Worm (Caenorhabditis elegans): ENCODE measurements around the gene dph-3.

Gene dph-3

ce11 chrIV:9727217-9727616 is 20.3 kb downstream of the dph-3 start:
- TF ChIP-seq nfya-1 (tag; optimal IDR thresholded peaks at IDR 0.05), result no peak
- TF ChIP-seq madf-2 (tag; optimal IDR thresholded peaks at IDR 0.05), result no peak
- no peak for TF ChIP-seq dmd-4 (tag; optimal IDR thresholded peaks at IDR 0.05; ENCODE audit: borderline replicate concordance)
- TF ChIP-seq ceh-19 (GFP tag; optimal IDR thresholded peaks at IDR 0.05), result no peak
- TF ChIP-seq gmeb-2 (tag; optimal IDR thresholded peaks at IDR 0.05), result no peak
- no peak for TF ChIP-seq pha-2 (tag; optimal IDR thresholded peaks at IDR 0.05)
- TF ChIP-seq C38D4.7 (GFP tag; optimal IDR thresholded peaks at IDR 0.05), result no peak
- no peak for TF ChIP-seq eyg-1 (tag; optimal IDR thresholded peaks at IDR 0.05)
- no peak for TF ChIP-seq lin-11 (tag; optimal IDR thresholded peaks at IDR 0.05)
- TF ChIP-seq nhr-232 (tag; optimal IDR thresholded peaks at IDR 0.05), result no peak
- TF ChIP-seq C08G9.2 (tag; optimal IDR thresholded peaks at IDR 0.05), result no peak
- no peak for TF ChIP-seq sox-2 (GFP tag; IDR thresholded peaks at IDR 0.05)
- TF ChIP-seq mec-3 (tag; optimal IDR thresholded peaks at IDR 0.05; ENCODE audit: borderline replicate concordance), result no peak
- no peak for TF ChIP-seq hlh-6 (tag; optimal IDR thresholded peaks at IDR 0.05)
- TF ChIP-seq unc-42 (tag; optimal IDR thresholded peaks at IDR 0.05), result no peak
- no peak for TF ChIP-seq zip-5 (tag; optimal IDR thresholded peaks at IDR 0.05)
- TF ChIP-seq pros-1 (tag; optimal IDR thresholded peaks at IDR 0.05), result no peak
- TF ChIP-seq ceh-48 (tag; optimal IDR thresholded peaks at IDR 0.05), result no peak
- no peak for TF ChIP-seq nhr-11 (tag; optimal IDR thresholded peaks at IDR 0.05)
- no peak for TF ChIP-seq ceh-30 (tag; optimal IDR thresholded peaks at IDR 0.05)

ce11 chrIV:9728376-9728775 is 21.4 kb downstream of the dph-3 start, which contains the start of gene nhr-100:
Gene nhr-100 (plus strand): TSS chrIV:9728676.
- TF ChIP-seq gmeb-2 (tag; optimal IDR thresholded peaks at IDR 0.05) (no peak), ceh-22 (tag; optimal IDR thresholded peaks at IDR 0.05) (no peak), pat-9 (tag; optimal IDR thresholded peaks at IDR 0.05) (no peak), ceh-48 (tag; optimal IDR thresholded peaks at IDR 0.05) (no peak)

- TF ChIP-seq ama-1 (optimal IDR thresholded peaks at IDR 0.05), result no peak
- TF ChIP-seq ets-4 (tag; optimal IDR thresholded peaks at IDR 0.05), result no peak
- no peak for TF ChIP-seq syd-9 (tag; optimal IDR thresholded peaks at IDR 0.05)
- no peak for TF ChIP-seq ttx-3 (tag; optimal IDR thresholded peaks at IDR 0.05)
- TF ChIP-seq nfya-1 (tag; optimal IDR thresholded peaks at IDR 0.05), result no peak
- TF ChIP-seq nhr-11 (tag; optimal IDR thresholded peaks at IDR 0.05), result no peak
- TF ChIP-seq pha-2 (tag; optimal IDR thresholded peaks at IDR 0.05), result no peak
- no peak for TF ChIP-seq hlh-30 (tag; optimal IDR thresholded peaks at IDR 0.05; ENCODE audit: insufficient read depth)
- no peak for TF ChIP-seq pqm-1 (tag; optimal IDR thresholded peaks at IDR 0.05)
- no peak for TF ChIP-seq elt-4 (tag; optimal IDR thresholded peaks at IDR 0.05)
- TF ChIP-seq K02D7.2 (tag; optimal IDR thresholded peaks at IDR 0.05), result no peak
- TF ChIP-seq F13H6.1 (tag; optimal IDR thresholded peaks at IDR 0.05), result no peak
- TF ChIP-seq elt-2 (tag; optimal IDR thresholded peaks at IDR 0.05), result no peak
- TF ChIP-seq ztf-16 (tag; optimal IDR thresholded peaks at IDR 0.05), result no peak
- TF ChIP-seq tbx-2 (tag; optimal IDR thresholded peaks at IDR 0.05), result no peak
- no peak for TF ChIP-seq fax-1 (tag; optimal IDR thresholded peaks at IDR 0.05)
Measured at ce11 chrIV:9733904-9734303, 27.0 kb downstream of the dph-3 start.

- TF ChIP-seq elt-4 (tag; optimal IDR thresholded peaks at IDR 0.05) (no peak), zip-5 (tag; optimal IDR thresholded peaks at IDR 0.05) (no peak), dmd-4 (tag; optimal IDR thresholded peaks at IDR 0.05; ENCODE audit: borderline replicate concordance) (no peak), ceh-48 (tag; optimal IDR thresholded peaks at IDR 0.05) (no peak), lin-11 (tag; optimal IDR thresholded peaks at IDR 0.05) (no peak), pat-9 (tag; optimal IDR thresholded peaks at IDR 0.05) (no peak), ceh-6 (GFP tag; optimal IDR thresholded peaks at IDR 0.05) (no peak), hlh-8 (tag; optimal IDR thresholded peaks at IDR 0.05) (no peak), nhr-11 (tag; optimal IDR thresholded peaks at IDR 0.05) (no peak), sox-2 (GFP tag; IDR thresholded peaks at IDR 0.05) (no peak), K02D7.2 (tag; optimal IDR thresholded peaks at IDR 0.05) (no peak), npax-4 (tag; optimal IDR thresholded peaks at IDR 0.05) (no peak), K09A11.1 (tag; optimal IDR thresholded peaks at IDR 0.05; ENCODE audit: insufficient read depth) (no peak), elt-2 (tag; optimal IDR thresholded peaks at IDR 0.05) (no peak), hlh-15 (tag; optimal IDR thresholded peaks at IDR 0.05) (no peak), ceh-45 (GFP tag; IDR thresholded peaks at IDR 0.05) (no peak), sox-4 (tag; optimal IDR thresholded peaks at IDR 0.05) (no peak)
Measured at ce11 chrIV:9734861-9735260, 27.9 kb downstream of the dph-3 start.
